Fruit fly (Drosophila melanogaster) whole organism, embryonic: ENCODE data around the gene Acp63F.

Source experiments
- B-H2 ChIP-seq: fragments of 200-800 bp; sonication (Bioruptor generic); optimal IDR thresholded peaks from 2 replicates; lab custom pipeline; 2018; ENCODE audit warnings: missing biosample characterization, mild to moderate bottlenecking, missing genetic modification characterization
- BEAF-32 ChIP-seq: fragments of 200-800 bp; sonication (Bioruptor generic); optimal IDR thresholded peaks from 3 replicates; lab custom pipeline; 2017; ENCODE audit warnings: missing biosample characterization, missing genetic modification characterization, mild to moderate bottlenecking, moderate library complexity, missing genetic modification reagents
- Bteb2 ChIP-seq: fragments of 200-800 bp; sonication (Bioruptor generic); optimal IDR thresholded peaks from 2 replicates; lab custom pipeline; 2016; ENCODE audit warnings: missing biosample characterization, missing genetic modification characterization
- CG10431 ChIP-seq: fragments of 200-800 bp; sonication (Bioruptor generic); optimal IDR thresholded peaks from 3 replicates; lab custom pipeline; 2018; ENCODE audit warnings: missing biosample characterization, mild to moderate bottlenecking, missing genetic modification characterization
- CG12391 ChIP-seq: fragments of 200-800 bp; sonication (Bioruptor generic); optimal IDR thresholded peaks from 3 replicates; lab custom pipeline; 2018; ENCODE audit warnings: missing biosample characterization, mild to moderate bottlenecking, missing genetic modification characterization, moderate library complexity
- CG12659 ChIP-seq: fragments of 200-800 bp; sonication (Bioruptor generic); optimal IDR thresholded peaks from 3 replicates; lab custom pipeline; 2017; ENCODE audit warnings: mild to moderate bottlenecking, missing biosample characterization, missing genetic modification reagents, missing genetic modification characterization
- CG13894 ChIP-seq: fragments of 200-800 bp; sonication (Bioruptor generic); optimal IDR thresholded peaks from 3 replicates; lab custom pipeline; 2018; ENCODE audit warnings: missing biosample characterization, mild to moderate bottlenecking, missing genetic modification characterization, moderate library complexity
- CG14710 ChIP-seq: fragments of 200-800 bp; sonication (Bioruptor generic); optimal IDR thresholded peaks from 3 replicates; lab custom pipeline; 2019; ENCODE audit warnings: missing biosample characterization, mild to moderate bottlenecking, missing genetic modification characterization, moderate library complexity
- CG16779 ChIP-seq: fragments of 200-800 bp; sonication (Bioruptor generic); IDR thresholded peaks from 2 replicates; pipeline ENCODE4 v1.3.6; 2022; ENCODE audit warnings: missing biosample characterization, missing genetic modification characterization
- CG18619 ChIP-seq: fragments of 200-800 bp; sonication (Bioruptor generic); optimal IDR thresholded peaks from 3 replicates; lab custom pipeline; 2017; ENCODE audit warnings: missing biosample characterization, mild to moderate bottlenecking, missing genetic modification characterization
- CG2120 ChIP-seq: fragments of 200-800 bp; sonication (Bioruptor generic); optimal IDR thresholded peaks from 3 replicates; lab custom pipeline; 2016; ENCODE audit warnings: missing biosample characterization, missing genetic modification characterization
- CG2202 ChIP-seq: fragments of 200-800 bp; sonication (Bioruptor generic); optimal IDR thresholded peaks from 2 replicates; lab custom pipeline; 2018; ENCODE audit warnings: missing biosample characterization, mild to moderate bottlenecking, missing genetic modification characterization
- CG2678 ChIP-seq: fragments of 200-800 bp; sonication (Bioruptor generic); optimal IDR thresholded peaks from 3 replicates; lab custom pipeline; 2019; ENCODE audit warnings: missing biosample characterization, mild to moderate bottlenecking, missing genetic modification characterization, moderate library complexity
- CG2712 ChIP-seq: fragments of 200-800 bp; optimal IDR thresholded peaks from 3 replicates; lab custom pipeline; 2019; ENCODE audit warnings: missing biosample characterization, mild to moderate bottlenecking, missing genetic modification characterization, moderate library complexity
- CG3847 ChIP-seq: fragments of 200-800 bp; sonication (Bioruptor generic); IDR thresholded peaks from 2 replicates; pipeline ENCODE4 v1.3.6; 2022; ENCODE audit warnings: missing biosample characterization, missing genetic modification characterization
- CG4707 ChIP-seq: fragments of 200-800 bp; sonication (Bioruptor generic); optimal IDR thresholded peaks from 2 replicates; lab custom pipeline; 2018; ENCODE audit warnings: missing biosample characterization, mild to moderate bottlenecking, missing genetic modification characterization, moderate library complexity
- CG5245 ChIP-seq: fragments of 200-800 bp; sonication (Bioruptor generic); optimal IDR thresholded peaks from 3 replicates; lab custom pipeline; 2016; ENCODE audit warnings: missing biosample characterization, missing genetic modification characterization
- CG6175 ChIP-seq: fragments of 200-800 bp; sonication (Bioruptor generic); IDR thresholded peaks from 3 replicates; pipeline ENCODE4 v1.3.6; 2022; ENCODE audit warnings: missing biosample characterization, missing genetic modification characterization
- CG6813 ChIP-seq: fragments of 200-800 bp; sonication (Bioruptor generic); optimal IDR thresholded peaks from 2 replicates; lab custom pipeline; 2017; ENCODE audit warnings: missing biosample characterization, missing genetic modification characterization, mild to moderate bottlenecking, moderate library complexity, missing genetic modification reagents
- CG9215 ChIP-seq: fragments of 200-800 bp; sonication (Bioruptor generic); IDR thresholded peaks from 2 replicates; pipeline ENCODE4 v1.3.6; 2022; ENCODE audit warnings: missing biosample characterization, missing genetic modification characterization
- CG9437 ChIP-seq: fragments of 200-800 bp; sonication (Bioruptor generic); optimal IDR thresholded peaks from 2 replicates; lab custom pipeline; 2018; ENCODE audit warnings: missing biosample characterization, mild to moderate bottlenecking, missing genetic modification characterization
- CTCF ChIP-seq: fragments of 200-800 bp; sonication (Bioruptor generic); optimal IDR thresholded peaks from 2 replicates; lab custom pipeline; 2017; ENCODE audit warnings: missing biosample characterization, mild to moderate bottlenecking, missing genetic modification characterization, moderate library complexity
- D ChIP-seq, 2 experiments: fragments of 200-800 bp in 1 of 2; fragments of >200 bp in 1 of 2; sonication (Bioruptor generic) in 1 of 2; optimal IDR thresholded peaks; 2 replicates in 1 of 2; 3 replicates in 1 of 2; lab custom pipeline; 2017; ENCODE audit warnings: mild to moderate bottlenecking in 1 of 2, missing biosample characterization in 1 of 2, missing genetic modification characterization in 1 of 2, missing genetic modification reagents in 1 of 2
- Dref ChIP-seq: fragments of 200-800 bp; sonication (Bioruptor generic); IDR thresholded peaks from 2 replicates; pipeline ENCODE4 v1.3.6; 2022; ENCODE audit warnings: missing biosample characterization, missing genetic modification characterization
- Gug ChIP-seq: fragments of 200-800 bp; sonication (Bioruptor generic); IDR thresholded peaks from 4 replicates; pipeline ENCODE4 v1.3.6; 2022; ENCODE audit warnings: missing biosample characterization, missing genetic modification characterization
- Hmx ChIP-seq: fragments of 200-800 bp; sonication (Bioruptor generic); optimal IDR thresholded peaks from 2 replicates; lab custom pipeline; 2016; ENCODE audit warnings: missing biosample characterization, missing genetic modification characterization
- Hsf ChIP-seq: fragments of 200-800 bp; sonication (Bioruptor generic); optimal IDR thresholded peaks from 3 replicates; lab custom pipeline; 2016; ENCODE audit warnings: missing biosample characterization, missing genetic modification characterization
- Lhr ChIP-seq: fragments of 200-800 bp; sonication (Bioruptor generic); optimal IDR thresholded peaks from 3 replicates; lab custom pipeline; 2017; ENCODE audit warnings: mild to moderate bottlenecking, missing biosample characterization, missing genetic modification reagents, missing genetic modification characterization
- Pdp1 ChIP-seq, 2 experiments: fragments of 200-800 bp; sonication (Bioruptor generic); optimal IDR thresholded peaks; 3 replicates each; lab custom pipeline; 2016; ENCODE audit warnings: missing biosample characterization in 2 of 2, missing genetic modification characterization in 2 of 2, mild to moderate bottlenecking in 1 of 2, moderate library complexity in 1 of 2
- Sin3A ChIP-seq: fragments of >200 bp; optimal IDR thresholded peaks from 2 replicates; lab custom pipeline; 2018
- amos ChIP-seq: fragments of 200-800 bp; sonication (Bioruptor generic); IDR thresholded peaks from 2 replicates; pipeline ENCODE4 v1.3.6; 2022; ENCODE audit warnings: missing biosample characterization, missing genetic modification characterization; ENCODE audit not compliant: partially characterized antibody
- bbx ChIP-seq: fragments of 200-800 bp; sonication (Bioruptor generic); IDR thresholded peaks from 2 replicates; pipeline ENCODE4 v1.3.6; 2022; ENCODE audit warnings: missing biosample characterization, missing genetic modification characterization; ENCODE audit not compliant: partially characterized antibody
- cwo ChIP-seq: fragments of 200-800 bp; sonication (Bioruptor generic); optimal IDR thresholded peaks from 3 replicates; lab custom pipeline; 2017; ENCODE audit warnings: missing biosample characterization, missing genetic modification characterization, mild to moderate bottlenecking, moderate library complexity, missing genetic modification reagents
- fd102C ChIP-seq: fragments of 200-800 bp; sonication (Bioruptor generic); optimal IDR thresholded peaks from 2 replicates; lab custom pipeline; 2018; ENCODE audit warnings: missing biosample characterization, mild to moderate bottlenecking, missing genetic modification characterization, moderate library complexity
- grn ChIP-seq: fragments of 200-800 bp; sonication (Bioruptor generic); optimal IDR thresholded peaks from 3 replicates; lab custom pipeline; 2017; ENCODE audit warnings: missing biosample characterization, missing genetic modification characterization
- insv ChIP-seq, 2 experiments: fragments of 200-800 bp; sonication (Bioruptor generic); optimal IDR thresholded peaks; 3 replicates each; lab custom pipeline; 2016 to 2018; ENCODE audit warnings: missing biosample characterization in 2 of 2, missing genetic modification characterization in 2 of 2
- jing ChIP-seq: fragments of 200-800 bp; sonication (Bioruptor generic); optimal IDR thresholded peaks from 2 replicates; lab custom pipeline; 2018; ENCODE audit warnings: missing biosample characterization, mild to moderate bottlenecking, missing genetic modification characterization
- oc ChIP-seq: fragments of 200-800 bp; sonication (Bioruptor generic); optimal IDR thresholded peaks from 2 replicates; lab custom pipeline; 2018; ENCODE audit warnings: missing biosample characterization, mild to moderate bottlenecking, missing genetic modification characterization, moderate library complexity
- odd ChIP-seq: fragments of 200-800 bp; sonication (Bioruptor generic); optimal IDR thresholded peaks from 2 replicates; lab custom pipeline; 2017; ENCODE audit warnings: missing biosample characterization, mild to moderate bottlenecking, missing genetic modification characterization
- onecut ChIP-seq: fragments of 200-800 bp; sonication (Bioruptor generic); IDR thresholded peaks from 2 replicates; pipeline ENCODE4 v1.3.6; 2022; ENCODE audit warnings: missing biosample characterization, missing genetic modification characterization
- ro ChIP-seq: fragments of 200-800 bp; sonication (Bioruptor generic); IDR thresholded peaks from 2 replicates; pipeline ENCODE4 v1.3.6; 2022; ENCODE audit warnings: missing biosample characterization, missing genetic modification characterization
- seq ChIP-seq: fragments of 200-800 bp; sonication (Bioruptor generic); IDR thresholded peaks from 2 replicates; pipeline ENCODE4 v1.3.6; 2022; ENCODE audit warnings: missing biosample characterization, missing genetic modification characterization
- sima ChIP-seq: fragments of 200-800 bp; sonication (Bioruptor generic); optimal IDR thresholded peaks from 2 replicates; lab custom pipeline; 2016; ENCODE audit warnings: missing biosample characterization, missing genetic modification characterization
- sr ChIP-seq: fragments of 200-800 bp; sonication (Bioruptor generic); IDR thresholded peaks from 3 replicates; pipeline ENCODE4 v1.3.6; 2022; ENCODE audit warnings: missing biosample characterization, missing genetic modification characterization
- tgo ChIP-seq: fragments of 200-800 bp; sonication (Bioruptor generic); IDR thresholded peaks from 3 replicates; pipeline ENCODE4 v1.3.6; 2022; ENCODE audit warnings: missing biosample characterization, missing genetic modification characterization
- usp ChIP-seq: fragments of >200 bp; optimal IDR thresholded peaks from 2 replicates; lab custom pipeline; 2017; ENCODE audit warnings: missing biosample characterization, missing genetic modification characterization
- zen2 ChIP-seq: fragments of 200-800 bp; sonication (Bioruptor generic); IDR thresholded peaks from 3 replicates; pipeline ENCODE4 v1.3.6; 2022; ENCODE audit warnings: missing biosample characterization, missing genetic modification characterization; ENCODE audit not compliant: partially characterized antibody

The Acp63F gene

DNA sequence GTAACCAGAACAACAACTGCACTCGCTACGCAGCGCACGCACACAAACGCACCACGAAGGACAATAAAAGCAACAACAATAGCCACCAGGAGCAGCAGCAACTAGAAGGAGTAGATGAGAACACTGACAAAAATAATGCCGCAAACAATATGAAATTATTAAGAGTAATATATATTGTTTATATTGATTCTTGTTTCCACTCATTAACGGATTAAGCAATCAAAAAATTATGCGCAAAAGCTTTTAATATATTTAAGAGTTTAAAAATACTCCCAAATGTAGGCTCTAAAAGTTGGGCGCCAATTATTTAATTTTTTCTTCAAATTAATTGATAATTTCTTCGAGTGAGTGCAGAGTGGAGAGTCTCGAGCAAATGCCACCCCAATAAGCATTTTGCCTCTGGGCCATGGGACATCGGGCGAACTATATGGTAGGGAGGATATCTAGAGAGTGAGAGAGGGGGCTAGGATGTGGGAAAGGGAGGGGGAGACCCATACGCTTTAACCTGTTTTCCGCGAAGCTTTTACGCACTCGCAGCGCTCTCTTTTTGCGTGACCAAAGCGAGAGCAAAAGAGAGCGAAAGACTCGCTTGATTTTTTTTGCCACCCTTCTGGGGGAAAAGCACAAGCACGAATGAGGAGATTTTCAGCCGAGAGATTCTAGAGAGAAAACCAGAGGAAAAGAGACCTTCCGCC, 8.8 kb upstream of the Acp63F start, which contains the start of gene Rdh (continued):
- peak; percentile 66 for TF ChIP-seq CG9437 (GFP tag; lab: Kevin White, UChicago)
- TF ChIP-seq B-H2 (GFP tag; lab: Kevin White, UChicago), result peak; percentile 81
- peak; percentile 22 for TF ChIP-seq Lhr (GFP tag; lab: Kevin White, UChicago)
- TF ChIP-seq usp (GFP tag; lab: Kevin White, UChicago), result no peak
- peak; percentile 68 for TF ChIP-seq CG3847 (GFP tag; lab: Robert Waterston, UW)
- TF ChIP-seq CG12391 (tag; lab: Kevin White, UChicago), result peak; percentile 85
- peak; percentile 82 for TF ChIP-seq cwo
- peak; percentile 7 for TF ChIP-seq jing (GFP tag; lab: Kevin White, UChicago)
- TF ChIP-seq CG5245 (GFP tag; lab: Kevin White, UChicago), result peak; percentile 9
- peak; percentile 59 for TF ChIP-seq odd
- no peak for TF ChIP-seq bbx
- TF ChIP-seq tgo (GFP tag; lab: Robert Waterston, UW), result peak; percentile 68
- TF ChIP-seq CG10431 (GFP tag; lab: Kevin White, UChicago), result peak; percentile 51

DNA sequence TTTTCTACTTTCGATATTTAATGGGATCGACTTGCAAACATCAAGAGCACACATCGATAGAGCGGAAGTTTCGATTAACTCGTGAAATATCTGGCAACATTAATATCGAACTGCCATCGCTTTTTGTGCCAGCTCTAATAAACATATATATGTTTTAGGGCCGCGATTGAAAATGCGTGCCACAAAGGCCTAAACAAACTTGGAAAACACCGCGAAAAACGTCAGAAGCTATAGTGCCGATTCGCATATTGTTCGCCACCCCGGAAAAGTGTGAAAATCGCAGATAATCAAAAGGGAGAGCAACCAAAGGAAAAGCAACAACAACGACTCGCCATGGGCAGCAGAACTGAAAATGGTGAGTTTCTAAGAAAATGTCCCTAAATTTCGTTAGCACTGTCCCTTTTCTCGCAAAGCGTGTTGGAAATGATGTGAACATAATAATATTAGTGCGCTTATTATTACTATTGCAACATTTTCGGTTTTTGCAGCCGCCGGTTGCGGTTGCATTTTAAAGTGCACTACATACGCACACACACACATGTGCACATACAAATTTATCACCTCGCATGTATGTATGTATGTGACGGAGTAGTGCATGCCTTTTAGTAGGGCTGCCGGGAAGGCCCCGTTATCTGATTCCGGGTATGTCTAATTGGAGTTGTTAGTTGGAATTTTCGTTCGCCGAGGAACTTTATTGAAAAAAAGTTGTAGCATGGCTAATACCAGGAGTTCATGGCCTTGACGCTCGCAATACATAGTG, 2.6 kb upstream of the Acp63F start, which contains the start of gene enc:
Gene enc, plus strand, starts transcription at position 114 of the 760 bp plus-strand sequence.
- TF ChIP-seq CTCF (peak; percentile 42), CG12659 (GFP tag; lab: Kevin White, UChicago) (peak; percentile 81), seq (GFP tag; lab: Robert Waterston, UW) (no peak), Hsf (GFP tag; lab: Kevin White, UChicago) (peak; percentile 8), sr (no peak), CG6175 (GFP tag; lab: Robert Waterston, UW) (no peak), CG4707 (no peak), BEAF-32 (GFP tag; lab: Kevin White, UChicago) (peak; percentile 94), CG14710 (tag; lab: Kevin White, UChicago) (peak; percentile 34), oc (tag; lab: Kevin White, UChicago) (no peak), CG2678 (tag; lab: Kevin White, UChicago) (no peak), fd102C (GFP tag; lab: Kevin White, UChicago) (no peak), Sin3A (lab: Kevin White, UChicago) (peak; percentile 31), sima (GFP tag; lab: Kevin White, UChicago) (no peak), CG18619 (GFP tag; lab: Kevin White, UChicago) (no peak), grn (GFP tag; lab: Kevin White, UChicago) (peak; percentile 52), onecut (GFP tag; lab: Robert Waterston, UW) (peak; percentile 27; the same call in 1 of the 2 replicates), Pdp1 (GFP tag; optimal IDR thresholded peaks at IDR 0.05; lab: Kevin White, UChicago) (peak in 1 of 2 experiments; percentile 40), CG2712 (tag; lab: Kevin White, UChicago) (peak; percentile 33), CG16779 (GFP tag; lab: Robert Waterston, UW) (no peak), CG2120 (GFP tag; lab: Kevin White, UChicago) (peak; percentile 43), Gug (GFP tag; lab: Robert Waterston, UW) (peak; percentile 16; the same call in 1 of the 4 replicates), CG6813 (GFP tag; lab: Kevin White, UChicago) (no peak), Hmx (GFP tag; lab: Kevin White, UChicago) (no peak), CG9215 (no peak), odd (no peak), CG2202 (no peak), CG13894 (tag; lab: Kevin White, UChicago) (no peak), amos (GFP tag; lab: Robert Waterston, UW) (peak; percentile 98), D (optimal IDR thresholded peaks at IDR 0.05; lab: Kevin White, UChicago) (no peak), D (GFP tag; optimal IDR thresholded peaks at IDR 0.05; lab: Kevin White, UChicago) (no peak), zen2 (GFP tag; lab: Robert Waterston, UW) (peak; percentile 96), insv (GFP tag; optimal IDR thresholded peaks at IDR 0.05; lab: Kevin White, UChicago) (peak; percentile 80 to 95), ro (no peak), Bteb2 (GFP tag; lab: Kevin White, UChicago) (no peak), Dref (GFP tag; lab: Robert Waterston, UW) (peak; percentile 94)
